Worm (Caenorhabditis elegans): ENCODE data around the gene cids-1.

- no peak for TF ChIP-seq him-1 (tag; optimal IDR thresholded peaks at IDR 0.05)
- TF ChIP-seq W03F9.2 (tag; optimal IDR thresholded peaks at IDR 0.05) = no peak
Observed at ce11 chrIII:8226178-8226577, 18.1 kb upstream of the cids-1 start, which contains the start of gene rfs-1.
